Fruit fly (Drosophila melanogaster) whole organism, embryonic: ENCODE measurements around the gene Pak.

Experiments
- Ada2b ChIP-seq: fragments of 200-800 bp; sonication (Bioruptor generic); IDR thresholded peaks from 2 replicates; pipeline ENCODE4 v1.3.6; 2022; ENCODE audit warnings: missing biosample characterization, missing genetic modification characterization
- Atf3 ChIP-seq: fragments of 200-800 bp; sonication (Bioruptor generic); optimal IDR thresholded peaks from 3 replicates; lab custom pipeline; 2016; ENCODE audit warnings: missing biosample characterization, missing genetic modification characterization
- B-H2 ChIP-seq: fragments of 200-800 bp; sonication (Bioruptor generic); optimal IDR thresholded peaks from 2 replicates; lab custom pipeline; 2018; ENCODE audit warnings: missing biosample characterization, mild to moderate bottlenecking, missing genetic modification characterization
- C15 ChIP-seq: fragments of 200-800 bp; sonication (Bioruptor generic); IDR thresholded peaks from 3 replicates; pipeline ENCODE4 v1.3.6; 2022; ENCODE audit warnings: missing biosample characterization, missing genetic modification characterization
- CG11085 ChIP-seq: fragments of 200-800 bp; sonication (Bioruptor generic); IDR thresholded peaks from 2 replicates; pipeline ENCODE4 v1.3.6; 2022; ENCODE audit warnings: missing biosample characterization, missing genetic modification characterization
- CG15601 ChIP-seq: fragments of 200-800 bp; sonication (Bioruptor generic); optimal IDR thresholded peaks from 3 replicates; lab custom pipeline; 2019; ENCODE audit warnings: missing biosample characterization, mild to moderate bottlenecking, missing genetic modification characterization, moderate library complexity
- CG1602 ChIP-seq: fragments of 200-800 bp; sonication (Bioruptor generic); optimal IDR thresholded peaks from 3 replicates; lab custom pipeline; 2016; ENCODE audit warnings: missing biosample characterization, missing genetic modification characterization
- CG17385 ChIP-seq: fragments of 200-800 bp; sonication (Bioruptor generic); optimal IDR thresholded peaks from 3 replicates; lab custom pipeline; 2018; ENCODE audit warnings: missing biosample characterization, mild to moderate bottlenecking, missing genetic modification characterization
- CG18011 ChIP-seq: fragments of 200-800 bp; sonication (Bioruptor generic); optimal IDR thresholded peaks from 2 replicates; lab custom pipeline; 2017; ENCODE audit warnings: missing biosample characterization, missing genetic modification characterization, mild to moderate bottlenecking, moderate library complexity, missing genotype
- CG2129 ChIP-seq: fragments of 200-800 bp; sonication (Bioruptor generic); IDR thresholded peaks from 2 replicates; pipeline ENCODE4 v1.3.6; 2022; ENCODE audit warnings: missing biosample characterization, missing genetic modification characterization; ENCODE audit not compliant: partially characterized antibody
- CG2712 ChIP-seq: fragments of 200-800 bp; optimal IDR thresholded peaks from 3 replicates; lab custom pipeline; 2019; ENCODE audit warnings: missing biosample characterization, mild to moderate bottlenecking, missing genetic modification characterization, moderate library complexity
- CG31365 ChIP-seq: fragments of 200-800 bp; sonication (Bioruptor generic); optimal IDR thresholded peaks from 2 replicates; lab custom pipeline; 2018; ENCODE audit warnings: missing biosample characterization, mild to moderate bottlenecking, missing genetic modification characterization
- CG3281 ChIP-seq: fragments of 200-800 bp; sonication (Bioruptor generic); optimal IDR thresholded peaks from 3 replicates; lab custom pipeline; 2017; ENCODE audit warnings: missing biosample characterization, mild to moderate bottlenecking, missing genetic modification characterization
- CG6689 ChIP-seq: fragments of 200-800 bp; sonication (Bioruptor generic); IDR thresholded peaks from 2 replicates; pipeline ENCODE4 v1.3.6; 2022; ENCODE audit warnings: missing biosample characterization, missing genetic modification characterization
- CG7745 ChIP-seq: fragments of 200-800 bp; sonication (Bioruptor generic); optimal IDR thresholded peaks from 2 replicates; lab custom pipeline; 2018; ENCODE audit warnings: missing biosample characterization, mild to moderate bottlenecking, missing genetic modification characterization, moderate library complexity
- CG8290 ChIP-seq, 3 experiments: fragments of 200-800 bp; sonication (Bioruptor generic); optimal IDR thresholded peaks; 2 replicates each; lab custom pipeline; 2016 to 2019; ENCODE audit warnings: missing biosample characterization in 3 of 3, missing genetic modification characterization in 3 of 3, mild to moderate bottlenecking in 2 of 3, moderate library complexity in 1 of 3
- CG9727 ChIP-seq: fragments of 200-800 bp; sonication (Bioruptor generic); optimal IDR thresholded peaks from 3 replicates; lab custom pipeline; 2017; ENCODE audit warnings: missing biosample characterization, mild to moderate bottlenecking, missing genetic modification characterization
- CG9932 ChIP-seq: fragments of 200-800 bp; sonication (Bioruptor generic); IDR thresholded peaks from 2 replicates; pipeline ENCODE4 v1.3.6; 2022; ENCODE audit warnings: missing biosample characterization, missing genetic modification characterization
- Chrac-16 ChIP-seq: fragments of 200-800 bp; sonication (Bioruptor generic); optimal IDR thresholded peaks from 3 replicates; lab custom pipeline; 2016; ENCODE audit warnings: missing biosample characterization, missing genetic modification characterization
- D19B ChIP-seq: fragments of 200-800 bp; sonication (Bioruptor generic); optimal IDR thresholded peaks from 2 replicates; lab custom pipeline; 2017; ENCODE audit warnings: missing biosample characterization, mild to moderate bottlenecking, missing genetic modification characterization
- Doc2 ChIP-seq: fragments of 200-800 bp; sonication (Bioruptor generic); IDR thresholded peaks from 2 replicates; pipeline ENCODE4 v1.3.6; 2022; ENCODE audit warnings: missing biosample characterization, missing genetic modification characterization
- Dp ChIP-seq: fragments of 200-800 bp; sonication (Bioruptor generic); optimal IDR thresholded peaks from 2 replicates; lab custom pipeline; 2018; ENCODE audit warnings: missing biosample characterization, mild to moderate bottlenecking, missing genetic modification characterization, moderate library complexity
- Ets97D ChIP-seq: fragments of 200-800 bp; sonication (Bioruptor generic); optimal IDR thresholded peaks from 3 replicates; lab custom pipeline; 2016; ENCODE audit warnings: missing biosample characterization, missing genetic modification characterization
- Hr3 ChIP-seq: fragments of 200-800 bp; sonication (Bioruptor generic); optimal IDR thresholded peaks from 3 replicates; lab custom pipeline; 2016; ENCODE audit warnings: missing biosample characterization, missing genetic modification characterization
- Lim3 ChIP-seq: fragments of 200-800 bp; sonication (Bioruptor generic); IDR thresholded peaks from 2 replicates; pipeline ENCODE4 v1.3.6; 2022; ENCODE audit warnings: missing biosample characterization, missing genetic modification characterization
- MBD-R2 ChIP-seq: fragments of 200-800 bp; sonication (Bioruptor generic); IDR thresholded peaks from 2 replicates; pipeline ENCODE4 v1.3.6; 2022; ENCODE audit warnings: missing biosample characterization, missing genetic modification characterization
- Myb ChIP-seq: fragments of 200-800 bp; sonication (Bioruptor generic); optimal IDR thresholded peaks from 2 replicates; lab custom pipeline; 2016; ENCODE audit warnings: missing biosample characterization, missing genetic modification characterization
- Ptx1 ChIP-seq: fragments of 200-800 bp; sonication (Bioruptor generic); IDR thresholded peaks from 2 replicates; pipeline ENCODE4 v1.3.6; 2022; ENCODE audit warnings: missing biosample characterization, missing genetic modification characterization
- Sin3A ChIP-seq: fragments of >200 bp; optimal IDR thresholded peaks from 2 replicates; lab custom pipeline; 2018
- Six4 ChIP-seq: fragments of 200-800 bp; sonication (Bioruptor generic); optimal IDR thresholded peaks from 2 replicates; lab custom pipeline; 2016; ENCODE audit warnings: missing biosample characterization, missing genetic modification characterization
- amos ChIP-seq: fragments of 200-800 bp; sonication (Bioruptor generic); IDR thresholded peaks from 2 replicates; pipeline ENCODE4 v1.3.6; 2022; ENCODE audit warnings: missing biosample characterization, missing genetic modification characterization; ENCODE audit not compliant: partially characterized antibody
- bab2 ChIP-seq: fragments of 200-800 bp; sonication (Bioruptor generic); optimal IDR thresholded peaks from 2 replicates; lab custom pipeline; 2016; ENCODE audit warnings: missing biosample characterization, missing genetic modification characterization
- br ChIP-seq: fragments of >200 bp; optimal IDR thresholded peaks from 2 replicates; lab custom pipeline; 2017
- cas ChIP-seq: fragments of 200-800 bp; sonication (Bioruptor generic); IDR thresholded peaks from 2 replicates; pipeline ENCODE4 v1.3.6; 2022; ENCODE audit warnings: missing biosample characterization, missing genetic modification characterization
- dati ChIP-seq: fragments of 200-800 bp; sonication (Bioruptor generic); IDR thresholded peaks from 2 replicates; pipeline ENCODE4 v1.3.6; 2022; ENCODE audit warnings: missing biosample characterization, missing genetic modification characterization
- dmrt99B ChIP-seq: fragments of 200-800 bp; sonication (Bioruptor generic); optimal IDR thresholded peaks from 2 replicates; lab custom pipeline; 2018; ENCODE audit warnings: missing biosample characterization, mild to moderate bottlenecking, missing genetic modification characterization, moderate library complexity
- dpn ChIP-seq, 2 experiments: fragments of 200-800 bp; sonication (Bioruptor generic); optimal IDR thresholded peaks; 3 replicates each; lab custom pipeline; 2016; ENCODE audit warnings: missing biosample characterization in 2 of 2, missing genetic modification characterization in 2 of 2
- eve ChIP-seq, 2 experiments: fragments of >200 bp; optimal IDR thresholded peaks; 2 replicates each; lab custom pipeline; 2017; ENCODE audit warnings: missing biosample characterization in 2 of 2, missing genetic modification characterization in 2 of 2
- exex ChIP-seq: fragments of 200-800 bp; sonication (Bioruptor generic); optimal IDR thresholded peaks from 4 replicates; lab custom pipeline; 2018; ENCODE audit warnings: missing biosample characterization, mild to moderate bottlenecking, missing genetic modification characterization, moderate library complexity
- fu2 ChIP-seq: fragments of 200-800 bp; sonication (Bioruptor generic); optimal IDR thresholded peaks from 2 replicates; lab custom pipeline; 2016; ENCODE audit warnings: missing biosample characterization, missing genetic modification characterization
- gfzf ChIP-seq: fragments of 200-800 bp; sonication (Bioruptor generic); optimal IDR thresholded peaks from 2 replicates; lab custom pipeline; 2016; ENCODE audit warnings: missing biosample characterization, mild to moderate bottlenecking, missing genetic modification characterization, moderate library complexity
- grau ChIP-seq: fragments of 200-800 bp; optimal IDR thresholded peaks from 3 replicates; lab custom pipeline; 2019; ENCODE audit warnings: missing biosample characterization, mild to moderate bottlenecking, missing genetic modification characterization, moderate library complexity
- grn ChIP-seq: fragments of 200-800 bp; sonication (Bioruptor generic); optimal IDR thresholded peaks from 3 replicates; lab custom pipeline; 2017; ENCODE audit warnings: missing biosample characterization, missing genetic modification characterization
- ham ChIP-seq: fragments of 200-800 bp; sonication (Bioruptor generic); IDR thresholded peaks from 2 replicates; pipeline ENCODE4 v1.3.6; 2022; ENCODE audit warnings: missing biosample characterization, missing genetic modification characterization
- lilli ChIP-seq: fragments of 200-800 bp; sonication (Bioruptor generic); optimal IDR thresholded peaks from 3 replicates; lab custom pipeline; 2016; ENCODE audit warnings: missing biosample characterization, missing genetic modification characterization
- mam ChIP-seq: fragments of 200-800 bp; sonication (Bioruptor generic); optimal IDR thresholded peaks from 3 replicates; lab custom pipeline; 2016; ENCODE audit warnings: missing biosample characterization, missing genetic modification characterization
- schlank ChIP-seq: fragments of 200-800 bp; sonication (Bioruptor generic); optimal IDR thresholded peaks from 2 replicates; lab custom pipeline; 2018; ENCODE audit warnings: missing biosample characterization, mild to moderate bottlenecking, missing genetic modification characterization
- scrt ChIP-seq: fragments of 200-800 bp; sonication (Bioruptor generic); optimal IDR thresholded peaks from 2 replicates; lab custom pipeline; 2018; ENCODE audit warnings: missing biosample characterization, mild to moderate bottlenecking, missing genetic modification characterization, moderate library complexity
- tgo ChIP-seq: fragments of 200-800 bp; sonication (Bioruptor generic); IDR thresholded peaks from 3 replicates; pipeline ENCODE4 v1.3.6; 2022; ENCODE audit warnings: missing biosample characterization, missing genetic modification characterization
- tio ChIP-seq: fragments of 200-800 bp; sonication (Bioruptor generic); optimal IDR thresholded peaks from 2 replicates; lab custom pipeline; 2017; ENCODE audit warnings: missing biosample characterization, missing genetic modification characterization, inconsistent platforms
- wdn ChIP-seq: fragments of 200-800 bp; sonication (Bioruptor generic); IDR thresholded peaks from 2 replicates; pipeline ENCODE4 v1.3.6; 2022; ENCODE audit warnings: missing biosample characterization, missing genetic modification characterization
- zf30C ChIP-seq: fragments of 200-800 bp; sonication (Bioruptor generic); optimal IDR thresholded peaks from 3 replicates; lab custom pipeline; 2018; ENCODE audit warnings: missing biosample characterization, mild to moderate bottlenecking, missing genetic modification characterization

Pak gene

dm6 chr3R:6368100-6368499 lies 17.4 kb downstream of the Pak start, which contains the start of gene CG42724 (continued):
- peak; percentile 42 for TF ChIP-seq CG18011
- peak; percentile 53 for TF ChIP-seq Atf3
- no peak for TF ChIP-seq CG2129
- no peak for TF ChIP-seq eve (GFP tag; optimal IDR thresholded peaks at IDR 0.05; lab: Kevin White, UChicago)
- TF ChIP-seq Ets97D (GFP tag; lab: Kevin White, UChicago) = peak; percentile 80
- TF ChIP-seq tgo (GFP tag; lab: Robert Waterston, UW) = peak; percentile 59
- TF ChIP-seq CG31365 (tag; lab: Kevin White, UChicago) = no peak
- TF ChIP-seq Hr3 (GFP tag; lab: Kevin White, UChicago) = peak; percentile 47
- TF ChIP-seq CG11085 (GFP tag; lab: Robert Waterston, UW) = no peak
- TF ChIP-seq CG1602 (GFP tag; lab: Kevin White, UChicago) = peak; percentile 54
- no peak for TF ChIP-seq cas (GFP tag; lab: Robert Waterston, UW)
- TF ChIP-seq lilli = peak; percentile 83
- no peak for TF ChIP-seq CG15601 (tag; lab: Kevin White, UChicago)
- peak; percentile 66 for TF ChIP-seq Myb (GFP tag; lab: Kevin White, UChicago)
- TF ChIP-seq schlank = no peak
- TF ChIP-seq C15 (GFP tag; lab: Robert Waterston, UW) = 0 out of 3 replicates have a peak, but pooled peaks have one; percentile 9
- TF ChIP-seq gfzf = no peak
- TF ChIP-seq Ada2b (GFP tag; lab: Robert Waterston, UW) = peak; percentile 55
- no peak for TF ChIP-seq zf30C (GFP tag; lab: Kevin White, UChicago)
- no peak for TF ChIP-seq scrt (GFP tag; lab: Kevin White, UChicago)
- TF ChIP-seq ham = no peak
- TF ChIP-seq Ptx1 (GFP tag; lab: Robert Waterston, UW) = peak; percentile 74
- TF ChIP-seq CG8290 (GFP tag; optimal IDR thresholded peaks at IDR 0.05; lab: Kevin White, UChicago) = peak; percentile 97
- peak; percentile 82 to 96 for TF ChIP-seq CG8290 (tag; optimal IDR thresholded peaks at IDR 0.05; lab: Kevin White, UChicago)
- TF ChIP-seq br (lab: Kevin White, UChicago) = no peak
- no peak for TF ChIP-seq D19B (GFP tag; lab: Kevin White, UChicago)
- TF ChIP-seq mam = peak; percentile 89
- TF ChIP-seq CG3281 = no peak
- peak; percentile 73 to 77 for TF ChIP-seq dpn (GFP tag; optimal IDR thresholded peaks at IDR 0.05; lab: Kevin White, UChicago)
- TF ChIP-seq CG6689 (GFP tag; lab: Robert Waterston, UW) = peak; percentile 39
- TF ChIP-seq CG2712 (tag; lab: Kevin White, UChicago) = no peak
- no peak for TF ChIP-seq CG9727 (GFP tag; lab: Kevin White, UChicago)
- no peak for TF ChIP-seq B-H2
- no peak for TF ChIP-seq exex
- TF ChIP-seq Dp (GFP tag; lab: Kevin White, UChicago) = peak; percentile 24
- 0 out of 2 replicates have a peak, but pooled peaks have one; percentile 21 for TF ChIP-seq wdn
- peak; percentile 71 for TF ChIP-seq Chrac-16 (GFP tag; lab: Kevin White, UChicago)
- no peak for TF ChIP-seq CG7745 (tag; lab: Kevin White, UChicago)
- TF ChIP-seq dati = no peak
- peak; percentile 48; the same call in 1 of the 2 replicates for TF ChIP-seq amos (GFP tag; lab: Robert Waterston, UW)
- no peak for TF ChIP-seq dmrt99B
- no peak for TF ChIP-seq Lim3
- peak; percentile 78 for TF ChIP-seq fu2 (GFP tag; lab: Kevin White, UChicago)
- peak; percentile 73 for TF ChIP-seq MBD-R2
- TF ChIP-seq grn (GFP tag; lab: Kevin White, UChicago) = no peak
- TF ChIP-seq CG9932 = peak; percentile 76
- TF ChIP-seq Doc2 = no peak
- TF ChIP-seq grau (tag; lab: Kevin White, UChicago) = no peak
- TF ChIP-seq tio = no peak
- TF ChIP-seq bab2 = peak; percentile 72
- TF ChIP-seq CG17385 (GFP tag; lab: Kevin White, UChicago) = no peak
- TF ChIP-seq Sin3A = peak; percentile 83
- peak; percentile 30 for TF ChIP-seq Six4
